Fruit fly (Drosophila melanogaster): ENCODE measurements around the gene nau.

nau gene

dm6 chr3R:23726740-23727139, 8.6 kb upstream of the nau start:
- TF ChIP-seq Eip78C (GFP tag) (peak; percentile 93), Lpt (GFP tag; optimal IDR thresholded peaks at IDR 0.05) (peak; percentile 47), Ets21C (GFP tag; optimal IDR thresholded peaks at IDR 0.05) (peak; percentile 29), lz (GFP tag; optimal IDR thresholded peaks at IDR 0.05) (peak; percentile 59), CG16779 (tag; optimal IDR thresholded peaks at IDR 0.05) (peak; percentile 4), CG34406 (GFP tag; optimal IDR thresholded peaks at IDR 0.05) (peak; percentile 61), CG15336 (GFP tag; IDR thresholded peaks at IDR 0.05) (peak; percentile 85), spab (GFP tag; optimal IDR thresholded peaks at IDR 0.05) (peak; percentile 23), CG8119 (GFP tag; IDR thresholded peaks at IDR 0.05) (peak; percentile 82), CG31627 (GFP tag; optimal IDR thresholded peaks at IDR 0.05) (peak; percentile 58), achi (GFP tag; optimal IDR thresholded peaks at IDR 0.05) (peak; percentile 69), CG6276 (GFP tag; optimal IDR thresholded peaks at IDR 0.05) (peak; percentile 75), CG10669 (GFP tag; optimal IDR thresholded peaks at IDR 0.05) (peak; percentile 55), esn (GFP tag; optimal IDR thresholded peaks at IDR 0.05) (peak; percentile 78), fd59A (GFP tag; optimal IDR thresholded peaks at IDR 0.05) (peak; percentile 20), Sox14 (GFP tag; optimal IDR thresholded peaks at IDR 0.05) (peak; percentile 66), CG4318 (GFP tag; optimal IDR thresholded peaks at IDR 0.05) (peak; percentile 33), Ets96B (tag; optimal IDR thresholded peaks at IDR 0.05) (peak; percentile 62), CG9139 (GFP tag; optimal IDR thresholded peaks at IDR 0.05) (no peak), Hr38 (GFP tag; optimal IDR thresholded peaks at IDR 0.05) (no peak), topi (GFP tag; optimal IDR thresholded peaks at IDR 0.05) (peak; percentile 62), CG3032 (tag; optimal IDR thresholded peaks at IDR 0.05) (peak; percentile 54), CG11294 (GFP tag; IDR thresholded peaks at IDR 0.05) (peak; percentile 70), CG8632 (GFP tag; optimal IDR thresholded peaks at IDR 0.05) (peak; percentile 53), Sox15 (GFP tag; optimal IDR thresholded peaks at IDR 0.05) (peak; percentile 43), eg (GFP tag; IDR thresholded peaks at IDR 0.05) (peak; percentile 86), CG6854 (GFP tag; optimal IDR thresholded peaks at IDR 0.05) (no peak), Eip75B (GFP tag; optimal IDR thresholded peaks at IDR 0.05) (peak; percentile 67), Smox (GFP tag; optimal IDR thresholded peaks at IDR 0.05) (peak; percentile 65), cyc (GFP tag; optimal IDR thresholded peaks at IDR 0.05) (peak; percentile 52), pdm3 (GFP tag; optimal IDR thresholded peaks at IDR 0.05) (peak; percentile 74), acj6 (GFP tag; optimal IDR thresholded peaks at IDR 0.05) (peak; percentile 63), CG11902 (GFP tag; optimal IDR thresholded peaks at IDR 0.05) (peak; percentile 33), CG6792 (GFP tag; optimal IDR thresholded peaks at IDR 0.05) (peak; percentile 61), CG6808 (GFP tag; optimal IDR thresholded peaks at IDR 0.05) (peak; percentile 61), CG32006 (GFP tag; optimal IDR thresholded peaks at IDR 0.05) (peak; percentile 84), fkh (GFP tag; optimal IDR thresholded peaks at IDR 0.05) (peak; percentile 54), CG1621 (tag; optimal IDR thresholded peaks at IDR 0.05) (peak; percentile 16), Met (GFP tag; optimal IDR thresholded peaks at IDR 0.05) (peak; percentile 68), CG6163 (GFP tag; IDR thresholded peaks at IDR 0.05) (peak; percentile 78), OdsH (GFP tag; optimal IDR thresholded peaks at IDR 0.05) (peak; percentile 76), CG8319 (GFP tag; optimal IDR thresholded peaks at IDR 0.05) (peak; percentile 43), dsx (GFP tag; optimal IDR thresholded peaks at IDR 0.05; ENCODE audit: poor library complexity, severe bottlenecking) (peak; percentile 47), Hr4 (GFP tag; optimal IDR thresholded peaks at IDR 0.05) (peak; percentile 80), Blimp-1 (GFP tag; optimal IDR thresholded peaks at IDR 0.05) (no peak), Hr39 (GFP tag; optimal IDR thresholded peaks at IDR 0.05) (peak; percentile 65), net (GFP tag; optimal IDR thresholded peaks at IDR 0.05) (peak; percentile 79), salr (GFP tag; optimal IDR thresholded peaks at IDR 0.05) (peak in 1 of 2 experiments; percentile 70), svp (GFP tag) (peak; percentile 84), Gug (GFP tag; IDR thresholded peaks at IDR 0.05) (peak; percentile 81), CG7368 (GFP tag; optimal IDR thresholded peaks at IDR 0.05) (peak; percentile 46), Sox102F (GFP tag; optimal IDR thresholded peaks at IDR 0.05) (peak; percentile 69), Eip93F (GFP tag; optimal IDR thresholded peaks at IDR 0.05) (no peak)
